Worm (Caenorhabditis elegans) whole organism, L1 larva: ENCODE data around the gene T21D12.14.
A peak's percentile ranks its signal among the peaks of the same experiment; 100 is the strongest.

ENCODE experiments used
- C04F5.9 ChIP-seq: sonication (generic microtip); optimal IDR thresholded peaks from 2 replicates; lab custom pipeline; 2016; ENCODE audit warnings: missing genetic modification characterization, missing compliant biosample characterization
- C34B4.2 ChIP-seq: sonication (generic microtip); optimal IDR thresholded peaks from 2 replicates; lab custom pipeline; 2017; ENCODE audit warnings: mild to moderate bottlenecking, missing genetic modification characterization, missing compliant biosample characterization
- F16B12.6 ChIP-seq: fragments of 150-350 bp; optimal IDR thresholded peaks from 2 replicates; lab custom pipeline; 2014; ENCODE audit warnings: missing biosample characterization, missing genetic modification characterization
- aly-2 ChIP-seq: fragments of 150-350 bp; optimal IDR thresholded peaks from 2 replicates; lab custom pipeline; 2014; ENCODE audit warnings: missing biosample characterization, missing genetic modification characterization
- blmp-1 ChIP-seq: fragments of 150-350 bp; optimal IDR thresholded peaks from 2 replicates; lab custom pipeline; 2014; ENCODE audit warnings: missing biosample characterization, missing genetic modification characterization
- ceh-63 ChIP-seq: fragments of 200-800 bp; sonication (Bioruptor generic); optimal IDR thresholded peaks from 2 replicates; lab custom pipeline; 2018; ENCODE audit warnings: mild to moderate bottlenecking, missing genetic modification characterization, missing compliant biosample characterization
- ceh-8 ChIP-seq: fragments of 200-800 bp; sonication (Bioruptor generic); optimal IDR thresholded peaks from 2 replicates; lab custom pipeline; 2018; ENCODE audit warnings: mild to moderate bottlenecking, missing genetic modification characterization, moderate library complexity, missing compliant biosample characterization
- ceh-82 ChIP-seq, 3 experiments: fragments of 150-350 bp in 1 of 3; sonication (generic microtip) in 2 of 3; optimal IDR thresholded peaks; 2 replicates each; lab custom pipeline; 2014 to 2017; ENCODE audit warnings: missing biosample characterization in 3 of 3, missing genetic modification characterization in 3 of 3
- ceh-90 ChIP-seq: sonication (generic microtip); optimal IDR thresholded peaks from 2 replicates; lab custom pipeline; 2016; ENCODE audit warnings: missing genetic modification characterization, missing compliant biosample characterization
- ces-1 ChIP-seq: fragments of 150-350 bp; optimal IDR thresholded peaks from 2 replicates; lab custom pipeline; 2014; ENCODE audit warnings: missing biosample characterization, missing genetic modification reagents, missing genetic modification characterization
- dpl-1 ChIP-seq, 3 experiments: fragments of 150-350 bp in 2 of 3; sonication (generic microtip) in 1 of 3; optimal IDR thresholded peaks; 2 replicates each; lab custom pipeline; 2014 to 2017; ENCODE audit warnings: missing biosample characterization in 3 of 3, missing genetic modification characterization in 3 of 3, missing genetic modification reagents in 3 of 3
- efl-1 ChIP-seq, 4 experiments: fragments of 150-350 bp; optimal IDR thresholded peaks in 3 of 4; peaks in 1 of 4; 1 replicate in 1 of 4; 2 replicates in 3 of 4; lab custom pipeline; 2014; ENCODE audit warnings: missing biosample characterization in 2 of 4, missing genetic modification characterization in 2 of 4, missing genetic modification reagents in 2 of 4
- elt-2 ChIP-seq: sonication (generic microtip); optimal IDR thresholded peaks from 2 replicates; lab custom pipeline; 2016; ENCODE audit warnings: missing genetic modification characterization, mild to moderate bottlenecking, inconsistent platforms, missing compliant biosample characterization, missing genetic modification reagents
- fkh-4 ChIP-seq: sonication (generic microtip); optimal IDR thresholded peaks from 2 replicates; lab custom pipeline; 2016; ENCODE audit warnings: missing compliant biosample characterization, missing genetic modification characterization, borderline replicate concordance
- fos-1 ChIP-seq: fragments of 150-350 bp; optimal IDR thresholded peaks from 2 replicates; lab custom pipeline; 2014; ENCODE audit warnings: missing biosample characterization, missing genetic modification characterization
- grh-1 ChIP-seq: fragments of 200-800 bp; sonication (Bioruptor generic); IDR thresholded peaks from 2 replicates; pipeline ENCODE4 v1.3.6; 2022; ENCODE audit warnings: missing genetic modification reagents, missing genetic modification characterization, missing compliant biosample characterization
- hlh-17 ChIP-seq: fragments of 200-800 bp; sonication (Bioruptor generic); optimal IDR thresholded peaks from 2 replicates; lab custom pipeline; 2018; ENCODE audit warnings: missing genetic modification characterization, mild to moderate bottlenecking, missing compliant biosample characterization, moderate library complexity, borderline replicate concordance
- hpl-2 ChIP-seq: fragments of 150-350 bp; optimal IDR thresholded peaks from 2 replicates; lab custom pipeline; 2014; ENCODE audit warnings: missing biosample characterization, missing genetic modification reagents, missing genetic modification characterization
- isw-1 ChIP-seq: fragments of 200-800 bp; sonication (Bioruptor generic); IDR thresholded peaks from 2 replicates; pipeline ENCODE4 v1.3.6; 2022; ENCODE audit warnings: missing genetic modification characterization, missing compliant biosample characterization
- lin-14 ChIP-seq: fragments of 200-800 bp; sonication (Bioruptor generic); optimal IDR thresholded peaks from 2 replicates; lab custom pipeline; 2018; ENCODE audit warnings: mild to moderate bottlenecking, missing genetic modification characterization, moderate library complexity, missing compliant biosample characterization
- lin-15B ChIP-seq: fragments of 150-350 bp; sonication (generic microtip); optimal IDR thresholded peaks from 3 replicates; lab custom pipeline; 2014; ENCODE audit warnings: missing biosample characterization, missing genetic modification characterization
- lin-35 ChIP-seq, 2 experiments: fragments of 150-350 bp; optimal IDR thresholded peaks; 2 replicates each; lab custom pipeline; 2014; ENCODE audit warnings: missing biosample characterization in 2 of 2, missing genetic modification characterization in 2 of 2, missing genetic modification reagents in 2 of 2
- lin-39 ChIP-seq: fragments of 150-350 bp; optimal IDR thresholded peaks from 2 replicates; lab custom pipeline; 2014; ENCODE audit warnings: missing biosample characterization, missing genetic modification reagents, missing genetic modification characterization
- lsy-2 ChIP-seq, 2 experiments: fragments of 150-350 bp; optimal IDR thresholded peaks; 2 replicates each; lab custom pipeline; 2014; ENCODE audit warnings: missing biosample characterization in 2 of 2, missing genetic modification characterization in 2 of 2
- mab-9 ChIP-seq: fragments of 200-800 bp; sonication (Bioruptor generic); IDR thresholded peaks from 2 replicates; pipeline ENCODE4 v1.3.6; 2022; ENCODE audit warnings: missing genetic modification reagents, missing genetic modification characterization, missing compliant biosample characterization
- mef-2 ChIP-seq: fragments of 150-350 bp; optimal IDR thresholded peaks from 2 replicates; lab custom pipeline; 2014; ENCODE audit warnings: missing biosample characterization, missing genetic modification characterization
- mep-1 ChIP-seq: fragments of 150-350 bp; optimal IDR thresholded peaks from 2 replicates; lab custom pipeline; 2014; ENCODE audit warnings: missing biosample characterization, missing genetic modification characterization
- nhr-11 ChIP-seq: fragments of 150-350 bp; optimal IDR thresholded peaks from 2 replicates; lab custom pipeline; 2014; ENCODE audit warnings: missing biosample characterization, missing genetic modification characterization
- nhr-20 ChIP-seq: sonication (generic microtip); optimal IDR thresholded peaks from 2 replicates; lab custom pipeline; 2016; ENCODE audit warnings: mild to moderate bottlenecking, missing genetic modification characterization, missing compliant biosample characterization
- nhr-237 ChIP-seq: fragments of 150-350 bp; optimal IDR thresholded peaks from 2 replicates; lab custom pipeline; 2014; ENCODE audit warnings: missing biosample characterization, missing genetic modification characterization
- nhr-47 ChIP-seq: sonication (generic microtip); optimal IDR thresholded peaks from 2 replicates; lab custom pipeline; 2016; ENCODE audit warnings: mild to moderate bottlenecking, missing genetic modification characterization, moderate library complexity, missing compliant biosample characterization
- nhr-71 ChIP-seq: sonication (generic microtip); optimal IDR thresholded peaks from 2 replicates; lab custom pipeline; 2016; ENCODE audit warnings: mild to moderate bottlenecking, missing genetic modification characterization, moderate library complexity, missing compliant biosample characterization
- nhr-85 ChIP-seq: sonication (generic microtip); peaks from one replicate; lab custom pipeline; 2016; ENCODE audit warnings: missing genetic modification characterization, inconsistent platforms, missing compliant biosample characterization
- rnt-1 ChIP-seq: sonication (generic microtip); optimal IDR thresholded peaks from 2 replicates; lab custom pipeline; 2016; ENCODE audit warnings: mild to moderate bottlenecking, missing genetic modification characterization, moderate library complexity, missing compliant biosample characterization
- snpc-4 ChIP-seq: fragments of 150-350 bp; optimal IDR thresholded peaks from 2 replicates; lab custom pipeline; 2014; ENCODE audit warnings: missing biosample characterization, missing genetic modification characterization
- sox-4 ChIP-seq: sonication (generic microtip); optimal IDR thresholded peaks from 2 replicates; lab custom pipeline; 2016; ENCODE audit warnings: missing genetic modification characterization, missing compliant biosample characterization
- tbx-2 ChIP-seq: sonication (generic microtip); optimal IDR thresholded peaks from 2 replicates; lab custom pipeline; 2016; ENCODE audit warnings: missing genetic modification characterization, missing compliant biosample characterization
- unc-130 ChIP-seq: fragments of 150-350 bp; optimal IDR thresholded peaks from 2 replicates; lab custom pipeline; 2017; ENCODE audit warnings: missing biosample characterization, missing genetic modification characterization, inconsistent platforms
- unc-30 ChIP-seq: sonication (generic microtip); optimal IDR thresholded peaks from 2 replicates; lab custom pipeline; 2017; ENCODE audit warnings: missing biosample characterization, missing genetic modification characterization
- zag-1 ChIP-seq: fragments of 150-350 bp; optimal IDR thresholded peaks from 2 replicates; lab custom pipeline; 2014; ENCODE audit warnings: missing biosample characterization, missing genetic modification characterization
- ztf-11 ChIP-seq, 2 experiments: sonication (generic microtip); optimal IDR thresholded peaks; 2 replicates each; lab custom pipeline; 2016 to 2017; ENCODE audit warnings: missing genetic modification characterization in 2 of 2, missing biosample characterization in 1 of 2, missing compliant biosample characterization in 1 of 2

The T21D12.14 gene

ce11 chrIV:322497-322896 lies 34.6 kb upstream of the T21D12.14 start, which contains the start of gene grl-26 (continued):
- TF ChIP-seq mab-9 (GFP tag; lab: Robert Waterston, UW) (no peak), tbx-2 (tag; lab: Kevin White, UChicago) (peak; percentile 2), blmp-1 (tag; lab: Kevin White, UChicago) (peak; percentile 26)
- TF ChIP-seq, all 84 proteins: peak for 21

ce11 chrIV:320380-320779 lies 32.5 kb upstream of the T21D12.14 start, which contains the start of gene dsc-4:
TSS of gene dsc-4 (minus strand) at chrIV:320544.
- TF ChIP-seq elt-2 (tag; lab: Kevin White, UChicago): peak; percentile 41
- TF ChIP-seq unc-30: no peak

- TF ChIP-seq snpc-4 (tag; lab: Kevin White, UChicago): no peak
- TF ChIP-seq lin-15B: no peak
- peak; percentile 66 for TF ChIP-seq elt-2 (tag; lab: Kevin White, UChicago)
Measured at ce11 chrIV:319654-320053, 31.7 kb upstream of the T21D12.14 start.

ce11 chrIV:314475-314874 lies 26.5 kb upstream of the T21D12.14 start:
- peak; percentile 54 for TF ChIP-seq rnt-1 (tag; lab: Kevin White, UChicago)
- no peak for TF ChIP-seq ceh-90 (tag; lab: Kevin White, UChicago)

ce11 chrIV:313615-314014 lies 25.7 kb upstream of the T21D12.14 start, which contains the start of gene snai-1:
TSS of gene snai-1 (minus strand) at chrIV:313715.
- TF ChIP-seq aly-2 (no peak), lin-39 (tag; lab: Kevin White, UChicago) (no peak), ztf-11 (tag; optimal IDR thresholded peaks at IDR 0.05; lab: Kevin White, UChicago) (no peak), nhr-11 (tag; lab: Kevin White, UChicago) (no peak), lsy-2 (tag; optimal IDR thresholded peaks at IDR 0.05; lab: Kevin White, UChicago) (no peak), C04F5.9 (no peak), lin-35 (GFP tag; optimal IDR thresholded peaks at IDR 0.05; lab: Kevin White, UChicago) (no peak)
- TF ChIP-seq, all 84 proteins: peak for 0

- TF ChIP-seq sox-4 (tag; lab: Kevin White, UChicago) (no peak), isw-1 (no peak), lin-35 (GFP tag; optimal IDR thresholded peaks at IDR 0.05; lab: Kevin White, UChicago) (peak in 1 of 2 experiments; percentile 74), unc-130 (tag; lab: Kevin White, UChicago) (no peak), lin-15B (no peak), rnt-1 (tag; lab: Kevin White, UChicago) (no peak), ces-1 (GFP tag; lab: Kevin White, UChicago) (no peak), hlh-17 (GFP tag; lab: Kevin White, UChicago) (no peak), C34B4.2 (tag; lab: Kevin White, UChicago) (no peak), ceh-63 (GFP tag; lab: Kevin White, UChicago) (no peak), hpl-2 (no peak), lin-14 (GFP tag; lab: Kevin White, UChicago) (peak; percentile 66), grh-1 (GFP tag; lab: Robert Waterston, UW) (peak; percentile 51), ceh-8 (GFP tag; lab: Kevin White, UChicago) (no peak), aly-2 (no peak), nhr-71 (tag; lab: Kevin White, UChicago) (peak; percentile 61), dpl-1 (GFP tag; optimal IDR thresholded peaks at IDR 0.05; lab: Kevin White, UChicago) (peak in 1 of 3 experiments; percentile 2), efl-1 (optimal IDR thresholded peaks at IDR 0.05; lab: Kevin White, UChicago) (no peak), efl-1 (GFP tag; optimal IDR thresholded peaks at IDR 0.05 in 1 of 2; lab: Kevin White, UChicago) (peak in 1 of 2 experiments; percentile 34), nhr-85 (tag; lab: Kevin White, UChicago) (peak; percentile 93), ceh-82 (tag; optimal IDR thresholded peaks at IDR 0.05; lab: Kevin White, UChicago) (no peak), nhr-237 (tag; lab: Kevin White, UChicago) (no peak), nhr-47 (tag; lab: Kevin White, UChicago) (peak; percentile 35), mef-2 (tag; lab: Kevin White, UChicago) (no peak), zag-1 (tag; lab: Kevin White, UChicago) (no peak), nhr-20 (peak; percentile 71), fkh-4 (tag; lab: Kevin White, UChicago) (no peak), fos-1 (tag; lab: Kevin White, UChicago) (no peak), unc-30 (no peak), nhr-11 (tag; lab: Kevin White, UChicago) (no peak), F16B12.6 (tag; lab: Kevin White, UChicago) (no peak), lin-39 (tag; lab: Kevin White, UChicago) (no peak), mep-1 (tag; lab: Kevin White, UChicago) (no peak)
Measured at ce11 chrIV:309526-309925, 21.6 kb upstream of the T21D12.14 start.
